Fruit fly (Drosophila melanogaster) whole organism, embryonic: Measurements from ENCODE around the gene CG8952.
A peak's percentile ranks its signal among the peaks of the same experiment; 100 is the strongest.

Experiments used
- Atf3 ChIP-seq: fragments of 200-800 bp; sonication (Bioruptor generic); optimal IDR thresholded peaks from 3 replicates; lab custom pipeline; 2016; ENCODE audit warnings: missing biosample characterization, missing genetic modification characterization
- BtbVII ChIP-seq: fragments of 200-800 bp; sonication (Bioruptor generic); optimal IDR thresholded peaks from 3 replicates; lab custom pipeline; 2017; ENCODE audit warnings: missing biosample characterization, mild to moderate bottlenecking, missing genetic modification characterization
- CG11456 ChIP-seq: fragments of 200-800 bp; sonication (Bioruptor generic); IDR thresholded peaks from 3 replicates; pipeline ENCODE4 v1.3.6; 2022; ENCODE audit warnings: missing biosample characterization, missing genetic modification characterization
- CG12391 ChIP-seq: fragments of 200-800 bp; sonication (Bioruptor generic); optimal IDR thresholded peaks from 3 replicates; lab custom pipeline; 2018; ENCODE audit warnings: missing biosample characterization, mild to moderate bottlenecking, missing genetic modification characterization, moderate library complexity
- CG13287 ChIP-seq: fragments of 200-800 bp; sonication (Bioruptor generic); IDR thresholded peaks from 2 replicates; pipeline ENCODE4 v1.3.6; 2022; ENCODE audit warnings: missing biosample characterization, missing genetic modification characterization; ENCODE audit not compliant: partially characterized antibody
- CG16813 ChIP-seq: fragments of 200-800 bp; sonication (Bioruptor generic); IDR thresholded peaks from 3 replicates; pipeline ENCODE4 v1.3.6; 2022; ENCODE audit warnings: missing biosample characterization, missing genetic modification characterization; ENCODE audit not compliant: partially characterized antibody
- CG2116 ChIP-seq: fragments of 200-800 bp; sonication (Bioruptor generic); optimal IDR thresholded peaks from 3 replicates; lab custom pipeline; 2018; ENCODE audit warnings: missing biosample characterization, mild to moderate bottlenecking, missing genetic modification characterization
- CG32772 ChIP-seq: fragments of 200-800 bp; sonication (Bioruptor generic); IDR thresholded peaks from 2 replicates; pipeline ENCODE4 v1.3.6; 2022; ENCODE audit warnings: missing biosample characterization, missing genetic modification characterization
- CG3407 ChIP-seq: fragments of 200-800 bp; sonication (Bioruptor generic); optimal IDR thresholded peaks from 2 replicates; lab custom pipeline; 2018; ENCODE audit warnings: missing biosample characterization, mild to moderate bottlenecking, missing genetic modification characterization
- CG4424 ChIP-seq: fragments of 200-800 bp; sonication (Bioruptor generic); optimal IDR thresholded peaks from 3 replicates; lab custom pipeline; 2016; ENCODE audit warnings: missing biosample characterization, missing genetic modification characterization
- CG6272 ChIP-seq: fragments of 200-800 bp; sonication (Bioruptor generic); IDR thresholded peaks from 2 replicates; pipeline ENCODE4 v1.3.6; 2022; ENCODE audit warnings: missing biosample characterization, missing genetic modification characterization
- CG6689 ChIP-seq: fragments of 200-800 bp; sonication (Bioruptor generic); IDR thresholded peaks from 2 replicates; pipeline ENCODE4 v1.3.6; 2022; ENCODE audit warnings: missing biosample characterization, missing genetic modification characterization
- CG9797 ChIP-seq: fragments of 200-800 bp; sonication (Bioruptor generic); optimal IDR thresholded peaks from 3 replicates; lab custom pipeline; 2018; ENCODE audit warnings: missing biosample characterization, mild to moderate bottlenecking, missing genetic modification characterization
- D19A ChIP-seq: fragments of 200-800 bp; optimal IDR thresholded peaks from 3 replicates; lab custom pipeline; 2019; ENCODE audit warnings: missing biosample characterization, mild to moderate bottlenecking, missing genetic modification characterization, moderate library complexity
- Doc3 ChIP-seq: fragments of 200-800 bp; sonication (Bioruptor generic); IDR thresholded peaks from 3 replicates; pipeline ENCODE4 v1.3.6; 2022; ENCODE audit warnings: missing biosample characterization, missing genetic modification characterization; ENCODE audit not compliant: partially characterized antibody
- Dref ChIP-seq: fragments of 200-800 bp; sonication (Bioruptor generic); IDR thresholded peaks from 2 replicates; pipeline ENCODE4 v1.3.6; 2022; ENCODE audit warnings: missing biosample characterization, missing genetic modification characterization
- Ets65A ChIP-seq: fragments of 200-800 bp; sonication (Bioruptor generic); peaks from one replicate; lab custom pipeline; 2016; ENCODE audit warnings: missing biosample characterization, missing genetic modification characterization
- Ets97D ChIP-seq: fragments of 200-800 bp; sonication (Bioruptor generic); optimal IDR thresholded peaks from 3 replicates; lab custom pipeline; 2016; ENCODE audit warnings: missing biosample characterization, missing genetic modification characterization
- Fer2 ChIP-seq: fragments of 200-800 bp; sonication (Bioruptor generic); optimal IDR thresholded peaks from 2 replicates; lab custom pipeline; 2018; ENCODE audit warnings: missing biosample characterization, mild to moderate bottlenecking, missing genetic modification characterization, moderate library complexity
- HLH4C ChIP-seq: fragments of 200-800 bp; sonication (Bioruptor generic); IDR thresholded peaks from 3 replicates; pipeline ENCODE4 v1.3.6; 2022; ENCODE audit warnings: missing biosample characterization, missing genetic modification characterization; ENCODE audit not compliant: partially characterized antibody
- HLH54F ChIP-seq: fragments of 200-800 bp; sonication (Bioruptor generic); optimal IDR thresholded peaks from 3 replicates; lab custom pipeline; 2016; ENCODE audit warnings: missing biosample characterization, missing genetic modification characterization
- MBD-R2 ChIP-seq: fragments of 200-800 bp; sonication (Bioruptor generic); IDR thresholded peaks from 2 replicates; pipeline ENCODE4 v1.3.6; 2022; ENCODE audit warnings: missing biosample characterization, missing genetic modification characterization
- MESR4 ChIP-seq: fragments of 200-800 bp; sonication (Bioruptor generic); optimal IDR thresholded peaks from 2 replicates; lab custom pipeline; 2018; ENCODE audit warnings: missing biosample characterization, mild to moderate bottlenecking, missing genetic modification characterization, moderate library complexity
- Mad ChIP-seq: fragments of 200-800 bp; sonication (Bioruptor generic); optimal IDR thresholded peaks from 2 replicates; lab custom pipeline; 2016; ENCODE audit warnings: missing biosample characterization, missing genetic modification characterization
- Med ChIP-seq: fragments of 200-800 bp; sonication (Bioruptor generic); peaks from one replicate; lab custom pipeline; 2016; ENCODE audit warnings: missing biosample characterization, missing genetic modification characterization, mild to moderate bottlenecking, inconsistent platforms, moderate library complexity
- Opbp ChIP-seq: fragments of 200-800 bp; sonication (Bioruptor generic); IDR thresholded peaks from 3 replicates; pipeline ENCODE4 v1.3.6; 2022; ENCODE audit warnings: missing biosample characterization, missing genetic modification characterization; ENCODE audit not compliant: partially characterized antibody
- Rfx ChIP-seq: fragments of 200-800 bp; sonication (Bioruptor generic); IDR thresholded peaks from 2 replicates; pipeline ENCODE4 v1.3.6; 2022; ENCODE audit warnings: missing biosample characterization, missing genetic modification characterization
- Scr ChIP-seq: fragments of 200-800 bp; sonication (Bioruptor generic); IDR thresholded peaks from 2 replicates; pipeline ENCODE4 v1.3.6; 2022; ENCODE audit warnings: missing biosample characterization, missing genetic modification characterization; ENCODE audit not compliant: partially characterized antibody
- Sry-β ChIP-seq: fragments of 200-800 bp; sonication (Bioruptor generic); optimal IDR thresholded peaks from 2 replicates; lab custom pipeline; 2018; ENCODE audit warnings: missing biosample characterization, mild to moderate bottlenecking, missing genetic modification characterization, moderate library complexity
- ash1 ChIP-seq: fragments of 200-800 bp; sonication (Bioruptor generic); optimal IDR thresholded peaks from 2 replicates; lab custom pipeline; 2018; ENCODE audit warnings: missing biosample characterization, mild to moderate bottlenecking, missing genetic modification characterization
- az2 ChIP-seq: fragments of 200-800 bp; sonication (Bioruptor generic); optimal IDR thresholded peaks from 3 replicates; lab custom pipeline; 2016; ENCODE audit warnings: missing biosample characterization, missing genetic modification characterization
- ci ChIP-seq: fragments of 200-800 bp; sonication (Bioruptor generic); IDR thresholded peaks from 3 replicates; pipeline ENCODE4 v1.3.6; 2022; ENCODE audit warnings: missing biosample characterization, missing genetic modification characterization
- crp ChIP-seq, 2 experiments: fragments of 200-800 bp; sonication (Bioruptor generic); optimal IDR thresholded peaks; 2 replicates in 1 of 2; 3 replicates in 1 of 2; lab custom pipeline; 2017; ENCODE audit warnings: missing biosample characterization in 2 of 2, missing genetic modification characterization in 2 of 2, mild to moderate bottlenecking in 1 of 2, moderate library complexity in 1 of 2
- dpn ChIP-seq, 2 experiments: fragments of 200-800 bp; sonication (Bioruptor generic); optimal IDR thresholded peaks; 3 replicates each; lab custom pipeline; 2016; ENCODE audit warnings: missing biosample characterization in 2 of 2, missing genetic modification characterization in 2 of 2
- grau ChIP-seq: fragments of 200-800 bp; optimal IDR thresholded peaks from 3 replicates; lab custom pipeline; 2019; ENCODE audit warnings: missing biosample characterization, mild to moderate bottlenecking, missing genetic modification characterization, moderate library complexity
- inv ChIP-seq: fragments of 200-800 bp; sonication (Bioruptor generic); IDR thresholded peaks from 2 replicates; pipeline ENCODE4 v1.3.6; 2022; ENCODE audit warnings: missing biosample characterization, missing genetic modification characterization; ENCODE audit not compliant: partially characterized antibody
- kah ChIP-seq: fragments of 200-800 bp; sonication (Bioruptor generic); optimal IDR thresholded peaks from 2 replicates; lab custom pipeline; 2018; ENCODE audit warnings: missing biosample characterization, mild to moderate bottlenecking, missing genetic modification characterization
- lilli ChIP-seq: fragments of 200-800 bp; sonication (Bioruptor generic); optimal IDR thresholded peaks from 3 replicates; lab custom pipeline; 2016; ENCODE audit warnings: missing biosample characterization, missing genetic modification characterization
- mld ChIP-seq: fragments of 200-800 bp; sonication (Bioruptor generic); IDR thresholded peaks from 3 replicates; pipeline ENCODE4 v1.3.6; 2022; ENCODE audit warnings: missing biosample characterization, missing genetic modification characterization; ENCODE audit not compliant: partially characterized antibody
- nmo ChIP-seq: fragments of 200-800 bp; sonication (Bioruptor generic); optimal IDR thresholded peaks from 2 replicates; lab custom pipeline; 2018; ENCODE audit warnings: missing biosample characterization, mild to moderate bottlenecking, missing genetic modification characterization, moderate library complexity
- run ChIP-seq: fragments of 200-800 bp; sonication (Bioruptor generic); optimal IDR thresholded peaks from 3 replicates; lab custom pipeline; 2018; ENCODE audit warnings: missing biosample characterization, mild to moderate bottlenecking, missing genetic modification characterization
- schlank ChIP-seq: fragments of 200-800 bp; sonication (Bioruptor generic); optimal IDR thresholded peaks from 2 replicates; lab custom pipeline; 2018; ENCODE audit warnings: missing biosample characterization, mild to moderate bottlenecking, missing genetic modification characterization
- sens ChIP-seq: fragments of 200-800 bp; sonication (Bioruptor generic); peaks from one replicate; lab custom pipeline; 2016; ENCODE audit warnings: missing biosample characterization, missing genetic modification characterization
- sens-2 ChIP-seq: fragments of 200-800 bp; sonication (Bioruptor generic); IDR thresholded peaks from 2 replicates; pipeline ENCODE4 v1.3.6; 2022; ENCODE audit warnings: missing biosample characterization, missing genetic modification characterization
- ssp ChIP-seq: fragments of 200-800 bp; sonication (Bioruptor generic); IDR thresholded peaks from 2 replicates; pipeline ENCODE4 v1.3.6; 2022; ENCODE audit warnings: missing biosample characterization, missing genetic modification characterization
- unc-4 ChIP-seq: fragments of 200-800 bp; sonication (Bioruptor generic); IDR thresholded peaks from 2 replicates; pipeline ENCODE4 v1.3.6; 2022; ENCODE audit warnings: missing biosample characterization, missing genetic modification characterization; ENCODE audit not compliant: partially characterized antibody
- zfh2 ChIP-seq: fragments of 200-800 bp; sonication (Bioruptor generic); optimal IDR thresholded peaks from 2 replicates; lab custom pipeline; 2016; ENCODE audit warnings: missing biosample characterization, missing genetic modification characterization

CG8952 gene

DNA sequence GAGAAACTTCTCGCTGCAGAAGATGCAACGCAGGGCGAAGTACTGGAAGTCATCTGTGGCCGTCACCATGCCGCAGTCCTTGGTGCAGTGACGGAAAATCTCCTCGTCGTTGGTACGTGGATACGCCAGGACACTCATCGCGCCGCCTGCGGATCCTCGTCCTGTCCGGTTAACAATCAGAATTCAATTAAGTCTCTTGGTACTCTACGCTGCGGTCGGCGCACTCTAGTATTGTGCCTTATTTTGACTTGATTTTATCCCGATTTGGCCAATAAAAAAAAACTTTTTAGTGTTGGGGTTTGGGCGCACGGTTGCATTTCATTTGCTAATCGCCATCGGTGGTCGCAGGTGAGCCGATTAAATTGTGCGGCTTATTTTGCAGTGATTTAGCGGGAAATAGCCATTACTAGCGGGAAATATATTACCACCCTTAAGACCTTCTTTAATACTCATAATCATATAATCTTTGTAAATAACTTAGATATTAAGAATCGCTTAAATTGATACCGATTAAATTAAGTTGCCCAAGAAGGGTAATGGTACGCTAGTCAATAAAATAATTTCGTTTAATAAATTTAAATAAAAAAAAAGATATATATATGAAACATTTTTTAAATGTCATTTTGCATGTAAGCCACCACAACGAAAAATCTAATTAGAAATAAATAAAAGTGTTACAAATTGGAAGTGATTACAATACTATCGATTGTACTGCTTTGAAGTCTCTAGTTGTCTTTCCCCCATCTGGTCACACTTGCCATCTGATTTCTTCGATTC is 20.2 kb downstream of the CG8952 start, which contains the start of the genes CG8944 and CCT6 (continued):
- TF ChIP-seq Mad (no peak), ssp (GFP tag; lab: Robert Waterston, UW) (peak; percentile 28; the same call in 1 of the 2 replicates), ash1 (GFP tag; lab: Kevin White, UChicago) (no peak), dpn (GFP tag; optimal IDR thresholded peaks at IDR 0.05; lab: Kevin White, UChicago) (peak in 1 of 2 experiments; percentile 21), Ets65A (GFP tag; lab: Kevin White, UChicago) (peak; percentile 81), sens (GFP tag; lab: Kevin White, UChicago) (peak; percentile 64), Atf3 (GFP tag; lab: Kevin White, UChicago) (no peak), CG6689 (GFP tag; lab: Robert Waterston, UW) (0 out of 2 replicates have a peak, but pooled peaks have one; percentile 6), MESR4 (GFP tag; lab: Kevin White, UChicago) (peak; percentile 90), CG16813 (GFP tag; lab: Robert Waterston, UW) (peak; percentile 52; the same call in 2 of the 3 replicates), grau (peak; percentile 1), unc-4 (GFP tag; lab: Robert Waterston, UW) (peak; percentile 18; the same call in 1 of the 2 replicates), CG6272 (GFP tag; lab: Robert Waterston, UW) (no peak), Rfx (peak; percentile 57), schlank (no peak), Med (GFP tag; lab: Kevin White, UChicago) (peak; percentile 74), run (tag; lab: Kevin White, UChicago) (no peak), Ets97D (GFP tag; lab: Kevin White, UChicago) (peak; percentile 17), Dref (peak; percentile 71), CG13287 (GFP tag; lab: Robert Waterston, UW) (0 out of 2 replicates have a peak, but pooled peaks have one; percentile 28), zfh2 (peak; percentile 16), Doc3 (GFP tag; lab: Robert Waterston, UW) (0 out of 3 replicates have a peak, but pooled peaks have one; percentile 31), inv (0 out of 2 replicates have a peak, but pooled peaks have one; percentile 33), CG2116 (GFP tag; lab: Kevin White, UChicago) (peak; percentile 96), az2 (GFP tag; lab: Kevin White, UChicago) (peak; percentile 17), CG3407 (GFP tag; lab: Kevin White, UChicago) (no peak), Opbp (GFP tag; lab: Robert Waterston, UW) (peak; percentile 40; the same call in 1 of the 3 replicates), HLH4C (GFP tag; lab: Robert Waterston, UW) (peak; percentile 50; the same call in 1 of the 3 replicates), HLH54F (no peak), sens-2 (GFP tag; lab: Robert Waterston, UW) (0 out of 2 replicates have a peak, but pooled peaks have one; percentile 12), BtbVII (no peak), Scr (GFP tag; lab: Robert Waterston, UW) (peak; percentile 57), MBD-R2 (GFP tag; lab: Robert Waterston, UW) (peak; percentile 52), crp (GFP tag; optimal IDR thresholded peaks at IDR 0.05; lab: Kevin White, UChicago) (peak in 1 of 2 experiments; percentile 32), CG12391 (tag; lab: Kevin White, UChicago) (peak; percentile 59), nmo (GFP tag; lab: Kevin White, UChicago) (peak; percentile 29), CG11456 (GFP tag; lab: Robert Waterston, UW) (peak; percentile 41; the same call in 1 of the 3 replicates), Sry-β (GFP tag; lab: Kevin White, UChicago) (peak; percentile 83), D19A (peak; percentile 17), CG32772 (GFP tag; lab: Robert Waterston, UW) (0 out of 2 replicates have a peak, but pooled peaks have one; percentile 34), ci (GFP tag; lab: Robert Waterston, UW) (0 out of 3 replicates have a peak, but pooled peaks have one; percentile 19), CG4424 (GFP tag; lab: Kevin White, UChicago) (peak; percentile 1), kah (GFP tag; lab: Kevin White, UChicago) (no peak), Fer2 (no peak), lilli (GFP tag; lab: Kevin White, UChicago) (peak; percentile 1), CG9797 (GFP tag; lab: Kevin White, UChicago) (peak; percentile 28), mld (GFP tag; lab: Robert Waterston, UW) (no peak)
